Fruit fly (Drosophila melanogaster): ENCODE data around the gene CG43085.

Gene CG43085

dm6 chr3L:17608185-17609067 is 38.1 kb downstream of the CG43085 start:
- TF ChIP-seq CG1620 (GFP tag; optimal IDR thresholded peaks at IDR 0.05) (no peak), tj (GFP tag; optimal IDR thresholded peaks at IDR 0.05) (peak; percentile 59), toe (GFP tag; optimal IDR thresholded peaks at IDR 0.05) (no peak)

- TF ChIP-seq ovo (GFP tag; optimal IDR thresholded peaks at IDR 0.05) (peak; percentile 21), tj (GFP tag; optimal IDR thresholded peaks at IDR 0.05) (peak; percentile 80), CG7045 (GFP tag; optimal IDR thresholded peaks at IDR 0.05) (no peak), CG12768 (GFP tag; optimal IDR thresholded peaks at IDR 0.05) (peak; percentile 58), cic (GFP tag; optimal IDR thresholded peaks at IDR 0.05) (peak; percentile 79), CG1620 (GFP tag; optimal IDR thresholded peaks at IDR 0.05) (no peak), Crg-1 (GFP tag; optimal IDR thresholded peaks at IDR 0.05) (no peak), pad (GFP tag; optimal IDR thresholded peaks at IDR 0.05) (no peak), kay (GFP tag; ENCODE audit: borderline replicate concordance) (peak; percentile 90), Hr96 (GFP tag; optimal IDR thresholded peaks at IDR 0.05) (no peak), bab1 (GFP tag; optimal IDR thresholded peaks at IDR 0.05) (peak; percentile 14), Clk (GFP tag; optimal IDR thresholded peaks at IDR 0.05) (no peak), CG5204 (GFP tag; optimal IDR thresholded peaks at IDR 0.05) (no peak), toe (GFP tag; optimal IDR thresholded peaks at IDR 0.05) (no peak), CG33017 (tag; optimal IDR thresholded peaks at IDR 0.05) (peak; percentile 29), CG14711 (tag; optimal IDR thresholded peaks at IDR 0.05) (no peak), CG7101 (tag; optimal IDR thresholded peaks at IDR 0.05) (peak; percentile 32), cnc (optimal IDR thresholded peaks at IDR 0.05) (no peak), Mnt (GFP tag; optimal IDR thresholded peaks at IDR 0.05) (peak; percentile 35), CG11617 (GFP tag; optimal IDR thresholded peaks at IDR 0.05) (peak; percentile 25)
These were observed 39.8 kb downstream of the CG43085 start for dm6 chr3L:17606629-17607287.

- TF ChIP-seq CG14711 (tag; optimal IDR thresholded peaks at IDR 0.05), result no peak
- no peak for TF ChIP-seq kay (GFP tag; ENCODE audit: borderline replicate concordance)
- no peak for TF ChIP-seq Crg-1 (GFP tag; optimal IDR thresholded peaks at IDR 0.05)
- no peak for TF ChIP-seq CG7045 (GFP tag; optimal IDR thresholded peaks at IDR 0.05)
- TF ChIP-seq cic (GFP tag; optimal IDR thresholded peaks at IDR 0.05), result no peak
- no peak for TF ChIP-seq CG33017 (tag; optimal IDR thresholded peaks at IDR 0.05)
- no peak for TF ChIP-seq pad (GFP tag; optimal IDR thresholded peaks at IDR 0.05)
- TF ChIP-seq Hr96 (GFP tag; optimal IDR thresholded peaks at IDR 0.05), result no peak
- no peak for TF ChIP-seq CG11617 (GFP tag; optimal IDR thresholded peaks at IDR 0.05)
- TF ChIP-seq Clk (GFP tag; optimal IDR thresholded peaks at IDR 0.05), result no peak
- TF ChIP-seq cnc (optimal IDR thresholded peaks at IDR 0.05), result no peak
- no peak for TF ChIP-seq CG7101 (tag; optimal IDR thresholded peaks at IDR 0.05)
- TF ChIP-seq CG5204 (GFP tag; optimal IDR thresholded peaks at IDR 0.05), result no peak
- no peak for TF ChIP-seq toe (GFP tag; optimal IDR thresholded peaks at IDR 0.05)
- TF ChIP-seq ovo (GFP tag; optimal IDR thresholded peaks at IDR 0.05), result no peak
These were observed 41.6 kb downstream of the CG43085 start for dm6 chr3L:17604891-17605290.

dm6 chr3L:17603528-17604414 is 42.8 kb downstream of the CG43085 start:
- no peak for TF ChIP-seq Hr96 (GFP tag; optimal IDR thresholded peaks at IDR 0.05)
- TF ChIP-seq CG33017 (tag; optimal IDR thresholded peaks at IDR 0.05), result peak; percentile 49
- TF ChIP-seq Clk (GFP tag; optimal IDR thresholded peaks at IDR 0.05), result no peak
- no peak for TF ChIP-seq CG5204 (GFP tag; optimal IDR thresholded peaks at IDR 0.05)
- no peak for TF ChIP-seq Crg-1 (GFP tag; optimal IDR thresholded peaks at IDR 0.05)
- TF ChIP-seq CG7101 (tag; optimal IDR thresholded peaks at IDR 0.05), result peak; percentile 63
- TF ChIP-seq pad (GFP tag; optimal IDR thresholded peaks at IDR 0.05), result peak; percentile 12
- peak; percentile 18 for TF ChIP-seq CG11617 (GFP tag; optimal IDR thresholded peaks at IDR 0.05)
- peak; percentile 55 for TF ChIP-seq CG7045 (GFP tag; optimal IDR thresholded peaks at IDR 0.05)
- peak; percentile 85 for TF ChIP-seq CG12768 (GFP tag; optimal IDR thresholded peaks at IDR 0.05)
- TF ChIP-seq cnc (optimal IDR thresholded peaks at IDR 0.05), result no peak
- no peak for TF ChIP-seq bab1 (GFP tag; optimal IDR thresholded peaks at IDR 0.05)
- TF ChIP-seq toe (GFP tag; optimal IDR thresholded peaks at IDR 0.05), result no peak
- peak; percentile 53 for TF ChIP-seq Mnt (GFP tag; optimal IDR thresholded peaks at IDR 0.05)
- peak; percentile 79 for TF ChIP-seq ovo (GFP tag; optimal IDR thresholded peaks at IDR 0.05)
- TF ChIP-seq kay (GFP tag; ENCODE audit: borderline replicate concordance), result peak; percentile 83
- peak; percentile 96 for TF ChIP-seq cic (GFP tag; optimal IDR thresholded peaks at IDR 0.05)
- peak; percentile 31 for TF ChIP-seq tj (GFP tag; optimal IDR thresholded peaks at IDR 0.05)
- peak; percentile 40 for TF ChIP-seq CG14711 (tag; optimal IDR thresholded peaks at IDR 0.05)
- TF ChIP-seq CG1620 (GFP tag; optimal IDR thresholded peaks at IDR 0.05), result no peak

- TF ChIP-seq tj (GFP tag; optimal IDR thresholded peaks at IDR 0.05) (no peak), cic (GFP tag; optimal IDR thresholded peaks at IDR 0.05) (peak; percentile 52), CG7101 (tag; optimal IDR thresholded peaks at IDR 0.05) (peak; percentile 23), CG5204 (GFP tag; optimal IDR thresholded peaks at IDR 0.05) (no peak), ovo (GFP tag; optimal IDR thresholded peaks at IDR 0.05) (no peak), CG14711 (tag; optimal IDR thresholded peaks at IDR 0.05) (peak; percentile 29), Mnt (GFP tag; optimal IDR thresholded peaks at IDR 0.05) (no peak), CG1620 (GFP tag; optimal IDR thresholded peaks at IDR 0.05) (peak; percentile 56), bab1 (GFP tag; optimal IDR thresholded peaks at IDR 0.05) (peak; percentile 86), pad (GFP tag; optimal IDR thresholded peaks at IDR 0.05) (peak; percentile 17)
These were observed 49.6 kb downstream of the CG43085 start for dm6 chr3L:17596897-17597296.
